Worm (Caenorhabditis elegans) whole organism, L2 larva: Measurements from ENCODE around the gene Y48A5A.1.

Experiments
- C34F6.9 ChIP-seq: fragments of 150-350 bp; optimal IDR thresholded peaks from 2 replicates; lab custom pipeline; 2014; ENCODE audit warnings: missing biosample characterization, missing genetic modification characterization
- R02D3.7 ChIP-seq: fragments of 150-350 bp; optimal IDR thresholded peaks from 2 replicates; lab custom pipeline; 2014; ENCODE audit warnings: missing biosample characterization, missing genetic modification characterization
- ZK546.5 ChIP-seq: sonication (generic microtip); optimal IDR thresholded peaks from 2 replicates; lab custom pipeline; 2017; ENCODE audit warnings: missing biosample characterization, missing genetic modification characterization
- alr-1 ChIP-seq: fragments of 150-350 bp; optimal IDR thresholded peaks from 2 replicates; lab custom pipeline; 2014; ENCODE audit warnings: missing biosample characterization, missing genetic modification characterization
- ama-1 ChIP-seq: fragments of 150-350 bp; optimal IDR thresholded peaks from 2 replicates; lab custom pipeline; 2018; ENCODE audit warnings: inconsistent platforms
- ceh-16 ChIP-seq: fragments of 150-350 bp; optimal IDR thresholded peaks from 2 replicates; lab custom pipeline; 2014; ENCODE audit warnings: missing biosample characterization, missing genetic modification characterization
- crh-2 ChIP-seq: sonication (generic microtip); optimal IDR thresholded peaks from 2 replicates; lab custom pipeline; 2017; ENCODE audit warnings: missing biosample characterization, missing genetic modification characterization
- dmd-4 ChIP-seq: sonication (generic microtip); optimal IDR thresholded peaks from 2 replicates; lab custom pipeline; 2017; ENCODE audit warnings: missing biosample characterization, missing genetic modification characterization
- egl-27 ChIP-seq: sonication (generic microtip); optimal IDR thresholded peaks from 3 replicates; lab custom pipeline; 2017; ENCODE audit warnings: missing biosample characterization, missing genetic modification reagents, missing genetic modification characterization
- elt-1 ChIP-seq: fragments of 150-350 bp; optimal IDR thresholded peaks from 2 replicates; lab custom pipeline; 2014; ENCODE audit warnings: missing biosample characterization, missing genetic modification characterization
- elt-3 ChIP-seq: sonication (generic microtip); optimal IDR thresholded peaks from 2 replicates; lab custom pipeline; 2017; ENCODE audit warnings: missing biosample characterization, missing genetic modification characterization
- fos-1 ChIP-seq: fragments of 150-350 bp; optimal IDR thresholded peaks from 2 replicates; lab custom pipeline; 2014; ENCODE audit warnings: missing biosample characterization, missing genetic modification characterization
- gmeb-1 ChIP-seq: fragments of 150-350 bp; optimal IDR thresholded peaks from 2 replicates; lab custom pipeline; 2014; ENCODE audit warnings: missing biosample characterization, missing genetic modification characterization
- lin-11 ChIP-seq: fragments of 150-350 bp; sonication (generic microtip); optimal IDR thresholded peaks from 2 replicates; lab custom pipeline; 2014; ENCODE audit warnings: missing biosample characterization, missing genetic modification characterization, inconsistent platforms, mixed read lengths
- lin-13 ChIP-seq: fragments of 150-350 bp; optimal IDR thresholded peaks from 2 replicates; lab custom pipeline; 2014; ENCODE audit warnings: missing biosample characterization, missing genetic modification reagents, missing genetic modification characterization
- lsy-2 ChIP-seq, 2 experiments: fragments of 150-350 bp in 1 of 2; sonication (generic microtip) in 1 of 2; optimal IDR thresholded peaks; 2 replicates each; lab custom pipeline; 2014 to 2017; ENCODE audit warnings: missing biosample characterization in 2 of 2, missing genetic modification characterization in 2 of 2
- mbf-1 ChIP-seq: sonication (generic microtip); optimal IDR thresholded peaks from 2 replicates; lab custom pipeline; 2017; ENCODE audit warnings: missing biosample characterization, missing genetic modification characterization
- nhr-11 ChIP-seq: fragments of 150-350 bp; optimal IDR thresholded peaks from 2 replicates; lab custom pipeline; 2014; ENCODE audit warnings: missing biosample characterization, missing genetic modification characterization
- nhr-12 ChIP-seq: fragments of 150-350 bp; optimal IDR thresholded peaks from 2 replicates; lab custom pipeline; 2014; ENCODE audit warnings: missing biosample characterization, missing genetic modification characterization
- nhr-21 ChIP-seq: fragments of 150-350 bp; optimal IDR thresholded peaks from 2 replicates; lab custom pipeline; 2014; ENCODE audit warnings: missing biosample characterization, missing genetic modification characterization
- nhr-23 ChIP-seq: fragments of 150-350 bp; optimal IDR thresholded peaks from 2 replicates; lab custom pipeline; 2014; ENCODE audit warnings: missing biosample characterization, missing genetic modification reagents, missing genetic modification characterization
- nhr-237 ChIP-seq: fragments of 150-350 bp; optimal IDR thresholded peaks from 2 replicates; lab custom pipeline; 2014; ENCODE audit warnings: missing biosample characterization, missing genetic modification characterization
- nhr-25 ChIP-seq: fragments of 150-350 bp; sonication (generic microtip); optimal IDR thresholded peaks from 3 replicates; lab custom pipeline; 2014; ENCODE audit warnings: missing biosample characterization, missing genetic modification characterization
- nhr-77 ChIP-seq: fragments of 150-350 bp; optimal IDR thresholded peaks from 2 replicates; lab custom pipeline; 2014; ENCODE audit warnings: missing biosample characterization, missing genetic modification characterization
- sem-4 ChIP-seq: fragments of 150-350 bp; optimal IDR thresholded peaks from 2 replicates; lab custom pipeline; 2014; ENCODE audit warnings: missing biosample characterization, missing genetic modification reagents, missing genetic modification characterization
- skn-1 ChIP-seq: sonication (generic microtip); optimal IDR thresholded peaks from 2 replicates; lab custom pipeline; 2017; ENCODE audit warnings: missing biosample characterization, missing genetic modification characterization
- sma-3 ChIP-seq: sonication (generic microtip); optimal IDR thresholded peaks from 2 replicates; lab custom pipeline; 2016; ENCODE audit warnings: missing genetic modification reagents, missing genetic modification characterization, missing compliant biosample characterization
- snpc-4 ChIP-seq: fragments of 150-350 bp; optimal IDR thresholded peaks from 2 replicates; lab custom pipeline; 2014; ENCODE audit warnings: missing biosample characterization, missing genetic modification characterization
- unc-39 ChIP-seq: fragments of 150-350 bp; optimal IDR thresholded peaks from 2 replicates; lab custom pipeline; 2014; ENCODE audit warnings: missing biosample characterization, missing genetic modification characterization
- unc-55 ChIP-seq: fragments of 150-350 bp; sonication (generic microtip); optimal IDR thresholded peaks from 3 replicates; lab custom pipeline; 2014; ENCODE audit warnings: missing biosample characterization, missing genetic modification reagents, missing genetic modification characterization
- unc-62 ChIP-seq: fragments of 150-350 bp; optimal IDR thresholded peaks from 2 replicates; lab custom pipeline; 2014; ENCODE audit warnings: missing biosample characterization, missing genetic modification reagents, missing genetic modification characterization
- zag-1 ChIP-seq: fragments of 150-350 bp; optimal IDR thresholded peaks from 2 replicates; lab custom pipeline; 2014; ENCODE audit warnings: missing biosample characterization, missing genetic modification characterization
- ztf-1 ChIP-seq: fragments of 200-800 bp; sonication (Bioruptor generic); conservative IDR thresholded peaks from 2 replicates; pipeline ENCODE4 v1.3.6; 2022; ENCODE audit warnings: missing genetic modification characterization, missing compliant biosample characterization
- ztf-11 ChIP-seq: sonication (generic microtip); optimal IDR thresholded peaks from 2 replicates; lab custom pipeline; 2017; ENCODE audit warnings: missing biosample characterization, missing genetic modification characterization
- ztf-4 ChIP-seq: fragments of 150-350 bp; optimal IDR thresholded peaks from 2 replicates; lab custom pipeline; 2014; ENCODE audit warnings: missing biosample characterization, missing genetic modification characterization

Gene Y48A5A.1

ce11 chrIV:1970158-1970557, 4.9 kb downstream of the Y48A5A.1 start:
- TF ChIP-seq ztf-11 (tag; lab: Kevin White, UChicago) = no peak
- TF ChIP-seq snpc-4 (tag; lab: Kevin White, UChicago) = no peak
- TF ChIP-seq ztf-4 = no peak
- TF ChIP-seq nhr-11 (tag; lab: Kevin White, UChicago) = no peak
- TF ChIP-seq unc-39 (tag; lab: Kevin White, UChicago) = no peak
- TF ChIP-seq elt-1 (tag; lab: Kevin White, UChicago) = no peak
- TF ChIP-seq lin-13 (GFP tag; lab: Kevin White, UChicago) = no peak
- no peak for TF ChIP-seq nhr-237 (tag; lab: Kevin White, UChicago)
- TF ChIP-seq ama-1 (lab: Kevin White, UChicago) = no peak
- TF ChIP-seq unc-62 (GFP tag; lab: Kevin White, UChicago) = no peak
- no peak for TF ChIP-seq dmd-4
- TF ChIP-seq egl-27 (tag; lab: Kevin White, UChicago) = no peak
- TF ChIP-seq ZK546.5 (tag; lab: Kevin White, UChicago) = no peak
- TF ChIP-seq ztf-1 (GFP tag; lab: Robert Waterston, UW) = no peak
- no peak for TF ChIP-seq C34F6.9
- TF ChIP-seq gmeb-1 (tag; lab: Kevin White, UChicago) = no peak
- no peak for TF ChIP-seq nhr-77 (tag; lab: Kevin White, UChicago)

ce11 chrIV:1971078-1971477, 5.8 kb downstream of the Y48A5A.1 start:
- TF ChIP-seq alr-1 (tag; lab: Kevin White, UChicago) = no peak
- TF ChIP-seq, all 48 proteins: peak for 0

ce11 chrIV:1972271-1972670, 7.0 kb downstream of the Y48A5A.1 start, which contains the start of gene Y76B12C.4:
Y76B12C.4 (minus strand) TSS chrIV:1972371.
- TF ChIP-seq ztf-1 (GFP tag; lab: Robert Waterston, UW) (no peak), skn-1 (tag; lab: Kevin White, UChicago) (no peak), fos-1 (tag; lab: Kevin White, UChicago) (no peak), nhr-11 (tag; lab: Kevin White, UChicago) (no peak)

- TF ChIP-seq C34F6.9 (no peak), skn-1 (tag; lab: Kevin White, UChicago) (no peak), nhr-21 (tag; lab: Kevin White, UChicago) (no peak), sma-3 (no peak), lin-13 (GFP tag; lab: Kevin White, UChicago) (no peak), ZK546.5 (tag; lab: Kevin White, UChicago) (no peak), dmd-4 (no peak), nhr-237 (tag; lab: Kevin White, UChicago) (no peak), nhr-12 (tag; lab: Kevin White, UChicago) (no peak), lsy-2 (tag; optimal IDR thresholded peaks at IDR 0.05; lab: Kevin White, UChicago) (peak in 1 of 2 experiments; percentile 14), gmeb-1 (tag; lab: Kevin White, UChicago) (peak; percentile 18), elt-1 (tag; lab: Kevin White, UChicago) (no peak), sem-4 (tag; lab: Kevin White, UChicago) (no peak), unc-62 (GFP tag; lab: Kevin White, UChicago) (no peak), unc-55 (peak; percentile 43), R02D3.7 (tag; lab: Kevin White, UChicago) (no peak), nhr-25 (tag; lab: Kevin White, UChicago) (no peak)
These were observed 8.1 kb downstream of the Y48A5A.1 start, which contains the start of gene Y76B12C.3 for ce11 chrIV:1973372-1973771. Y76B12C.3 (plus strand) TSS chrIV:1973705.

ce11 chrIV:1975594-1975993, 10.3 kb downstream of the Y48A5A.1 start:
- TF ChIP-seq lin-11 = no peak
- TF ChIP-seq crh-2 = no peak
- TF ChIP-seq ceh-16 (tag; lab: Kevin White, UChicago) = no peak
- TF ChIP-seq nhr-25 (tag; lab: Kevin White, UChicago) = no peak
- TF ChIP-seq ztf-4 = no peak
- no peak for TF ChIP-seq nhr-23 (tag; lab: Kevin White, UChicago)
- TF ChIP-seq sma-3 = no peak

- TF ChIP-seq mbf-1 (tag; lab: Kevin White, UChicago) (no peak), snpc-4 (tag; lab: Kevin White, UChicago) (no peak), elt-3 (tag; lab: Kevin White, UChicago) (no peak), skn-1 (tag; lab: Kevin White, UChicago) (no peak), zag-1 (tag; lab: Kevin White, UChicago) (no peak), R02D3.7 (tag; lab: Kevin White, UChicago) (no peak), lsy-2 (tag; optimal IDR thresholded peaks at IDR 0.05; lab: Kevin White, UChicago) (no peak), lin-11 (no peak), elt-1 (tag; lab: Kevin White, UChicago) (no peak), unc-62 (GFP tag; lab: Kevin White, UChicago) (no peak)
- TF ChIP-seq, all 48 proteins: peak for 0
These were observed 14.5 kb downstream of the Y48A5A.1 start, which contains the start of gene Y76B12C.8 for ce11 chrIV:1979782-1980181. Y76B12C.8 (plus strand) TSS chrIV:1979988.
